Fruit fly (Drosophila melanogaster): Measurements from ENCODE around the gene CG4452.

Gene CG4452

DNA sequence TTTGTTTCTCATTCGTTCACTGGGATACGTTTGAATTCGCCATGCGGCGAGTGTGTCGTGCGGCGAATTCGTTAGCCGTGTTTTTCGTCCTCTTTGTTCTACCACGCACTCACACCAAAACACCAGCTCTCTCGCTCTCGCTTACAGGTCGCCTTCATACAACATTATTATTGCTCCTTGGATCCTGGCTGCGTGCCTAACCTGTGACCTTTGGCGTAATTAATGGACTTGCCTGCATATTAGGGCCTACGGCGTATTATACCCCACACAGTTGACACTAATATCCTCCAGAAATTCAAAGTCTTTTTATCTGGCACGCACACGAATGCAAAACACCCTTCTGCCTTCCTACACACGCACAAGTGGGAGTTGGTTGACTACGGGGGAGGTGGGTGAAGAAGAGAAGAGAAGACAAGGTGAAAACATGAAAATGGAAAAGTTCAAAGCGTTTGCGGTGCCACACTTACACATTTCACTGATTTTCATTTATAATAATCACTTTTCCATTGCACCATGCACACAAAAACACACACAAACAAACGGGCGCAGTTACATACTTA, 42.9 kb downstream of the CG4452 start:
- TF ChIP-seq insv (optimal IDR thresholded peaks at IDR 0.05) (no peak), psq (optimal IDR thresholded peaks at IDR 0.05) (no peak), h (optimal IDR thresholded peaks at IDR 0.05) (no peak), Sin3A (optimal IDR thresholded peaks at IDR 0.05) (no peak), Myc (optimal IDR thresholded peaks at IDR 0.05) (no peak), ttk (optimal IDR thresholded peaks at IDR 0.05) (no peak)

DNA sequence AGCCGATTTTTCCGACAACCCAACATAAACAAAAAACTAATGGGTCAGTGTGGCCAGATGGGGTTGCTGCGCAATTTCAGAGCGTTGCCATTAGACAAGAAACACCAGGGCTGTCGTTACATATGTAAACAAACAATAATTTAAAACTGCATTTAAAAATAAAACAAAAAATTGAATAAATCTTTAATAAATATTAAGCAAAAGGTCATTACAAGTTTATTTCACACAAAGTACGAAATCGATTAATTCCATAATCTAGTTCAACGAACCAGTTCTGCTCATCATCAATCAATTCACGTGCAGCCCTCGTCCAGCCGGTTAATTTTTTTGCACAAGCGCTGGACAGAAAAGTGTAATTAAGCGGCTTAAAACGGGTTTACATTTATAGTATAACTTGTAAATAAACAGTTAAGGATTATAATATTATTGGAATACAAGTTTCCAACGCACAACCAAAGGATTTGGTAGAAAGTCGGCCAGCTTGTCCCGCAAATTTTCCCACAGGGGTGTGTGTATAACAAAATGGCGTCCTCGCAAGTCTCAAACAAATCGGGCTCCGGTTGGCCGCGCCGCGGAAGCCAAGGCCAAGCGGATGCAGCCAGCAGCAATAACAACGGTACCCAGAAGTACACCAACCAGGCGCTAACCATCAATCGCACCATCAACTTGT, 43.7 kb downstream of the CG4452 start, which contains the start of the genes CG4022 and Cpsf5:
Gene CG4022 (minus strand): TSS at position 79 of the 670 bp plus-strand sequence.
Gene Cpsf5 (plus strand): TSS at position 285 of the 670 bp plus-strand sequence.
- TF ChIP-seq Sin3A (optimal IDR thresholded peaks at IDR 0.05): no peak
- no peak for TF ChIP-seq ttk (optimal IDR thresholded peaks at IDR 0.05)
- TF ChIP-seq insv (optimal IDR thresholded peaks at IDR 0.05): no peak
- no peak for TF ChIP-seq h (optimal IDR thresholded peaks at IDR 0.05)
- TF ChIP-seq psq (optimal IDR thresholded peaks at IDR 0.05): no peak
- no peak for TF ChIP-seq Myc (optimal IDR thresholded peaks at IDR 0.05)

DNA sequence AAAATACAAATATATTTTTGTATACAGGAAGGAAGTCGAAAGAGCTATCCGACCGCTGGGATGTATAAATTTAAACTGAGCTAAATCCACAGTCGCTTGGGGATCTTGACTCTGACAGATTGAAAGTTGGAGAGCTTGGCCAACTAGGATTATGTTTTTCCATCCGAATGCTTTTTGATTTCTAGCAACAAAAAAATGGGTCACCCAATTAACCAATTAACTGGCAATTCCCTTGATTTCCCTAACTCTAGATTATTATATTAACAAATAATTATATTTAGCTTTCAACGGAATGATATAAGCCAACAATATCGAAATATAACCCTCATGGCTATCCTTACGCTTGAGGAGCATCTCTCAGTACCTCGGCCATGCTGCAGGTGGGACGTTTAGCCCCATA, 50.1 kb downstream of the CG4452 start, which contains the start of gene CG3982:
Gene CG3982 (minus strand): TSS at position 101 of the 400 bp plus-strand sequence.
- no peak for TF ChIP-seq h (optimal IDR thresholded peaks at IDR 0.05)
- no peak for TF ChIP-seq Myc (optimal IDR thresholded peaks at IDR 0.05)
- no peak for TF ChIP-seq ttk (optimal IDR thresholded peaks at IDR 0.05)
- no peak for TF ChIP-seq Sin3A (optimal IDR thresholded peaks at IDR 0.05)
- TF ChIP-seq psq (optimal IDR thresholded peaks at IDR 0.05): no peak
- TF ChIP-seq insv (optimal IDR thresholded peaks at IDR 0.05): no peak

- TF ChIP-seq ttk (optimal IDR thresholded peaks at IDR 0.05): no peak
- TF ChIP-seq Sin3A (optimal IDR thresholded peaks at IDR 0.05): no peak
- TF ChIP-seq psq (optimal IDR thresholded peaks at IDR 0.05): no peak
- no peak for TF ChIP-seq Myc (optimal IDR thresholded peaks at IDR 0.05)
- TF ChIP-seq h (optimal IDR thresholded peaks at IDR 0.05): no peak
These were observed 52.2 kb downstream of the CG4452 start for dm6 chr3L:9419328-9419727.

Data from Kc167 (cell line).